Worm (Caenorhabditis elegans) whole organism, midembryonic: ENCODE results near the gene Y71H2AM.20.

Experiments used
- T22C8.4 ChIP-seq: fragments of 200-800 bp; sonication (Bioruptor generic); IDR thresholded peaks from 2 replicates; pipeline ENCODE4 v1.3.6; 2022; ENCODE audit warnings: missing genetic modification characterization, missing compliant biosample characterization
- flt-1 ChIP-seq: fragments of 200-800 bp; sonication (Bioruptor generic); IDR thresholded peaks from 2 replicates; pipeline ENCODE4 v1.3.6; 2022; ENCODE audit warnings: missing genetic modification characterization, missing compliant biosample characterization
- klf-2 ChIP-seq: fragments of 200-800 bp; sonication (Bioruptor generic); conservative IDR thresholded peaks from 2 replicates; pipeline ENCODE4 v1.3.6; 2022; ENCODE audit warnings: missing genetic modification reagents, missing genetic modification characterization, missing compliant biosample characterization
- med-1 ChIP-seq: sonication (generic microtip); optimal IDR thresholded peaks from 2 replicates; lab custom pipeline; 2017; ENCODE audit warnings: missing genetic modification characterization, mild to moderate bottlenecking, missing compliant biosample characterization, antibody characterized with exemption, missing genetic modification reagents; ENCODE audit not compliant: insufficient read depth
- ref-1 ChIP-seq: fragments of 200-800 bp; sonication (Bioruptor generic); conservative IDR thresholded peaks from 2 replicates; pipeline ENCODE4 v1.3.6; 2022; ENCODE audit warnings: missing genetic modification reagents, missing genetic modification characterization, missing compliant biosample characterization
- tab-1 ChIP-seq: fragments of 200-800 bp; sonication (Bioruptor generic); IDR thresholded peaks from 2 replicates; pipeline ENCODE4 v1.3.6; 2022; ENCODE audit warnings: missing genetic modification characterization, missing compliant biosample characterization
- ztf-23 ChIP-seq: fragments of 200-800 bp; sonication (Bioruptor generic); IDR thresholded peaks from 2 replicates; pipeline ENCODE4 v1.3.6; 2022; ENCODE audit warnings: missing genetic modification reagents, missing genetic modification characterization, missing compliant biosample characterization

ce11 chrIII:2759308-2759707 lies 26.4 kb downstream of the Y71H2AM.20 start:
- no peak for TF ChIP-seq klf-2 (GFP tag; lab: Robert Waterston, UW)
- no peak for TF ChIP-seq flt-1
- TF ChIP-seq med-1 (GFP tag; lab: Kevin White, UChicago) = no peak
- TF ChIP-seq T22C8.4 (GFP tag; lab: Robert Waterston, UW) = no peak
- no peak for TF ChIP-seq ref-1 (GFP tag; lab: Robert Waterston, UW)
- no peak for TF ChIP-seq ztf-23
- TF ChIP-seq tab-1 = no peak
